Fruit fly (Drosophila melanogaster): ENCODE results near the gene CG1662.

CG1662 gene

DNA sequence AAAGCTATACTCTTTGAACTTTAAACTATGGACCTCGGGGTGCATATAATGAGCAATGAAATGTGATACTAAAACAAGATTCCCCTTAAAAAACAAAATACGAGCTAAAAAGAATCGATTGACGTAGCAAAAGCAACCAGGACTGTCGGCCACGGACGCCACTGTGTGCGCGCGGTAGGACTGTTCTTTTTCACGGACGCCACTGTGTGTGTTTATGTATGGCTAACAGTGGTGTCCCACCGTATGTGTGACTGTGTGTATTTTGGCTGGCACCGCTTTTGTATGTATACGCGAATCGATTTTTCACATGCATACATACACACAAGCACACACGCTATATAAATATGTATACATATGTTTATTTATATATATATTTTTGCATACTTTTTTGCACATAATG, 3.6 kb upstream of the CG1662 start (continued):
- peak; percentile 41; the same call in 1 of the 2 replicates for TF ChIP-seq CG11247 (GFP tag; IDR thresholded peaks at IDR 0.05)
- TF ChIP-seq lab (GFP tag; optimal IDR thresholded peaks at IDR 0.05), result peak; percentile 70
- peak; percentile 27 for TF ChIP-seq Hr3 (GFP tag; optimal IDR thresholded peaks at IDR 0.05)
- peak; percentile 69 for TF ChIP-seq Xbp1 (GFP tag; optimal IDR thresholded peaks at IDR 0.05)
- TF ChIP-seq ems (GFP tag; optimal IDR thresholded peaks at IDR 0.05), result peak; percentile 38
- peak; percentile 20 for TF ChIP-seq Blimp-1 (GFP tag; optimal IDR thresholded peaks at IDR 0.05)
- 0 out of 2 replicates have a peak, but pooled peaks have one; percentile 26 for TF ChIP-seq CG10959 (GFP tag; IDR thresholded peaks at IDR 0.05)
- TF ChIP-seq al (GFP tag; IDR thresholded peaks at IDR 0.05), result peak; percentile 43
- TF ChIP-seq CG13775 (GFP tag; optimal IDR thresholded peaks at IDR 0.05), result peak; percentile 17
- no peak for TF ChIP-seq Nf-YB (GFP tag; optimal IDR thresholded peaks at IDR 0.05)
- TF ChIP-seq Adf1 (GFP tag; IDR thresholded peaks at IDR 0.05), result peak; percentile 45; the same call in 1 of the 2 replicates
- TF ChIP-seq kah (GFP tag; optimal IDR thresholded peaks at IDR 0.05), result peak; percentile 17
- peak; percentile 51 for TF ChIP-seq sug (tag; optimal IDR thresholded peaks at IDR 0.05)
- TF ChIP-seq wdn (GFP tag; IDR thresholded peaks at IDR 0.05), result peak; percentile 42; the same call in 1 of the 2 replicates
- TF ChIP-seq eve (GFP tag; optimal IDR thresholded peaks at IDR 0.05), result peak in 1 of 2 experiments; percentile 82
- TF ChIP-seq B-H1 (GFP tag; IDR thresholded peaks at IDR 0.05), result no peak; the same call in 2 of the 3 replicates
- peak; percentile 41 for TF ChIP-seq ash1 (GFP tag; optimal IDR thresholded peaks at IDR 0.05)
- peak; percentile 55 for TF ChIP-seq ERR (GFP tag; optimal IDR thresholded peaks at IDR 0.05)
- peak; percentile 19 for TF ChIP-seq CG10147 (GFP tag; optimal IDR thresholded peaks at IDR 0.05)
- peak; percentile 33 for TF ChIP-seq CG33213 (GFP tag; optimal IDR thresholded peaks at IDR 0.05)
- TF ChIP-seq ranshi (GFP tag; IDR thresholded peaks at IDR 0.05), result 0 out of 2 replicates have a peak, but pooled peaks have one; percentile 29
- TF ChIP-seq Deaf1 (tag; optimal IDR thresholded peaks at IDR 0.05), result peak; percentile 18
- no peak for TF ChIP-seq Hand (GFP tag; optimal IDR thresholded peaks at IDR 0.05)
- no peak for TF ChIP-seq sd (tag; optimal IDR thresholded peaks at IDR 0.05)
- TF ChIP-seq CG17359 (tag; optimal IDR thresholded peaks at IDR 0.05), result no peak
- no peak for TF ChIP-seq CG18764 (GFP tag; optimal IDR thresholded peaks at IDR 0.05)
- TF ChIP-seq ro (GFP tag; IDR thresholded peaks at IDR 0.05), result no peak
- TF ChIP-seq oc (tag; optimal IDR thresholded peaks at IDR 0.05), result no peak
- TF ChIP-seq mirr (GFP tag; optimal IDR thresholded peaks at IDR 0.05), result peak; percentile 62
- TF ChIP-seq H15 (GFP tag; IDR thresholded peaks at IDR 0.05), result no peak
- TF ChIP-seq CG30403 (GFP tag; optimal IDR thresholded peaks at IDR 0.05), result peak; percentile 55
- peak; percentile 5 for TF ChIP-seq Asciz (GFP tag; optimal IDR thresholded peaks at IDR 0.05)
- peak; percentile 13 for TF ChIP-seq Dad (GFP tag; optimal IDR thresholded peaks at IDR 0.05)
- TF ChIP-seq CG7928 (GFP tag; optimal IDR thresholded peaks at IDR 0.05), result peak; percentile 8
- peak; percentile 19 for TF ChIP-seq CG8924 (tag; optimal IDR thresholded peaks at IDR 0.05)
- TF ChIP-seq dmrt99B (tag; optimal IDR thresholded peaks at IDR 0.05), result peak; percentile 44
- TF ChIP-seq CG7271 (tag; optimal IDR thresholded peaks at IDR 0.05), result no peak
- TF ChIP-seq YL-1 (GFP tag; optimal IDR thresholded peaks at IDR 0.05), result peak; percentile 85
- no peak for TF ChIP-seq CG11085 (GFP tag; IDR thresholded peaks at IDR 0.05)
- TF ChIP-seq CG9876 (GFP tag; optimal IDR thresholded peaks at IDR 0.05), result peak; percentile 48
- TF ChIP-seq CG6254 (GFP tag; optimal IDR thresholded peaks at IDR 0.05), result no peak
- no peak for TF ChIP-seq CG2202 (tag; optimal IDR thresholded peaks at IDR 0.05)
- peak; percentile 21 for TF ChIP-seq CG16863 (GFP tag; optimal IDR thresholded peaks at IDR 0.05)
- TF ChIP-seq CG18262 (tag; optimal IDR thresholded peaks at IDR 0.05), result peak; percentile 19
- TF ChIP-seq CG17385 (GFP tag; optimal IDR thresholded peaks at IDR 0.05), result peak; percentile 37
- peak; percentile 39 for TF ChIP-seq CG18599 (GFP tag; optimal IDR thresholded peaks at IDR 0.05)
- peak; percentile 67 for TF ChIP-seq sob (GFP tag; IDR thresholded peaks at IDR 0.05)
- TF ChIP-seq pzg (GFP tag; optimal IDR thresholded peaks at IDR 0.05), result peak; percentile 14
- TF ChIP-seq Six4 (GFP tag; optimal IDR thresholded peaks at IDR 0.05), result peak; percentile 51
- TF ChIP-seq chn (GFP tag; optimal IDR thresholded peaks at IDR 0.05), result peak; percentile 56
- TF ChIP-seq jumu (GFP tag; optimal IDR thresholded peaks at IDR 0.05), result peak; percentile 49

Measured in whole organism, embryonic.